Worm (Caenorhabditis elegans) whole organism, L4/young adult: Measurements from ENCODE around the gene cld-1.

Experiments
- dao-5 ChIP-seq: sonication (generic microtip); optimal IDR thresholded peaks from 2 replicates; lab custom pipeline; 2016; ENCODE audit warnings: missing genotype, missing genetic modification characterization, moderate library complexity, missing compliant biosample characterization
- him-1 ChIP-seq: sonication (generic microtip); optimal IDR thresholded peaks from 2 replicates; lab custom pipeline; 2016; ENCODE audit warnings: missing genotype, missing genetic modification reagents, missing genetic modification characterization, missing compliant biosample characterization

DNA sequence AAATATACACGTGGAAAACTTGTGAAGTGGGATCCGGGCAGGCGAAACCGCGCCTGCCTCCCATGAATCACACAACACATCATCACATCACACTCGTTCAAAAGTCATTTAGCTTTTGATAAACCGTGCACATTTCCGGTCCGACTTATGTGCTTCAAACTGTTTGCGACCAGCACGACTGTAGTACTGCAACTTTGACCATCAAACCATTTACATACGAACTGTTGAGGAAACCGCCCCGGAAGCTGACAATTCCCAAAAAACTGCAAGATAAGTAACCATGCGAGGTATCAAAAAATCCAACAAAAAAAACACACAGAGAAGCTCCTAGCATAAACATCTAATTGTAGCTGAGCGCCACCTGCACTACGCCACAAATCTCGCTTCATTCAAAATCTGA lies 36.7 kb upstream of the cld-1 start:
- TF ChIP-seq him-1 (no peak), dao-5 (tag; lab: Kevin White, UChicago) (no peak)
